Worm (Caenorhabditis elegans) whole organism, young adult: Measurements from ENCODE around the gene nhr-35.

Experiments used
- K11D2.4 ChIP-seq: fragments of 200-800 bp; sonication (Bioruptor generic); IDR thresholded peaks from 2 replicates; pipeline ENCODE4 v1.3.6; 2022; ENCODE audit warnings: missing genetic modification reagents, missing genetic modification characterization, missing compliant biosample characterization
- ceh-58 ChIP-seq: fragments of 200-800 bp; sonication (Bioruptor generic); IDR thresholded peaks from 2 replicates; pipeline ENCODE4 v1.3.6; 2022; ENCODE audit warnings: missing genetic modification characterization, missing compliant biosample characterization
- die-1 ChIP-seq: sonication (generic microtip); optimal IDR thresholded peaks from 2 replicates; lab custom pipeline; 2016; ENCODE audit warnings: missing genotype, mild to moderate bottlenecking, missing genetic modification characterization, missing compliant biosample characterization
- mes-4 ChIP-seq: sonication (generic microtip); optimal IDR thresholded peaks from 2 replicates; lab custom pipeline; 2016; ENCODE audit warnings: missing genotype, missing genetic modification characterization, missing compliant biosample characterization
- snpc-4 ChIP-seq, 5 experiments: fragments of 150-350 bp in 1 of 5; sonication (generic microtip) in 4 of 5; optimal IDR thresholded peaks; 2 replicates each; lab custom pipeline; 2014 to 2018; ENCODE audit warnings: missing genetic modification characterization in 5 of 5, missing biosample characterization in 3 of 5, antibody characterized with exemption in 2 of 5, mild to moderate bottlenecking in 2 of 5, missing compliant biosample characterization in 2 of 5, missing genotype in 2 of 5, moderate library complexity in 2 of 5, missing genetic modification reagents in 1 of 5

- TF ChIP-seq snpc-4 (GFP tag; optimal IDR thresholded peaks at IDR 0.05; lab: Kevin White, UChicago): no peak
- TF ChIP-seq snpc-4 (tag; optimal IDR thresholded peaks at IDR 0.05; lab: Kevin White, UChicago): no peak
- no peak for TF ChIP-seq die-1 (tag; lab: Kevin White, UChicago)
- TF ChIP-seq ceh-58 (GFP tag; lab: Robert Waterston, UW): no peak
- TF ChIP-seq K11D2.4 (GFP tag; lab: Robert Waterston, UW): no peak
- TF ChIP-seq mes-4 (tag; lab: Kevin White, UChicago): no peak
These were observed 7.6 kb upstream of the nhr-35 start for ce11 chrX:4524844-4525243.
